Fruit fly (Drosophila melanogaster) whole organism, wandering third instar larva: Measurements from ENCODE around the gene CG14304.

Source experiments
- Abd-B ChIP-seq: fragments of >200 bp; optimal IDR thresholded peaks from 2 replicates; lab custom pipeline; 2017; ENCODE audit warnings: missing biosample characterization, missing genetic modification characterization
- CG32264 ChIP-seq: fragments of 200-800 bp; sonication (Bioruptor generic); optimal IDR thresholded peaks from 2 replicates; lab custom pipeline; 2016; ENCODE audit warnings: missing biosample characterization, missing genetic modification characterization
- CG9705 ChIP-seq: fragments of 200-800 bp; sonication (Bioruptor generic); optimal IDR thresholded peaks from 2 replicates; lab custom pipeline; 2018; ENCODE audit warnings: missing biosample characterization, mild to moderate bottlenecking, missing genetic modification characterization
- CrebA ChIP-seq: fragments of 200-800 bp; sonication (Bioruptor generic); optimal IDR thresholded peaks from 2 replicates; lab custom pipeline; 2016; ENCODE audit warnings: missing biosample characterization, mild to moderate bottlenecking, missing genetic modification characterization, borderline replicate concordance
- Dfd ChIP-seq: fragments of >200 bp; optimal IDR thresholded peaks from 2 replicates; lab custom pipeline; 2017; ENCODE audit warnings: missing biosample characterization, missing genetic modification characterization
- Dif ChIP-seq: fragments of 200-275, 200-300 bp; sonication (Bioruptor generic); optimal IDR thresholded peaks from 2 replicates; lab custom pipeline; 2018; ENCODE audit warnings: missing biosample characterization, missing genetic modification characterization; ENCODE audit not compliant: partially characterized antibody
- GATAd ChIP-seq: sonication (Bioruptor generic); optimal IDR thresholded peaks from 2 replicates; lab custom pipeline; 2016; ENCODE audit warnings: missing biosample characterization, missing genetic modification characterization
- HLH106 ChIP-seq: fragments of 200-800 bp; optimal IDR thresholded peaks from 3 replicates; lab custom pipeline; 2019; ENCODE audit warnings: missing biosample characterization, mild to moderate bottlenecking, missing genetic modification characterization, moderate library complexity
- Hnf4 ChIP-seq: fragments of 200-800 bp; sonication (Bioruptor generic); optimal IDR thresholded peaks from 2 replicates; lab custom pipeline; 2016; ENCODE audit warnings: missing biosample characterization, mild to moderate bottlenecking, missing genetic modification characterization
- Hr78 ChIP-seq: fragments of >200 bp; optimal IDR thresholded peaks from 2 replicates; lab custom pipeline; 2017; ENCODE audit warnings: missing biosample characterization, missing genetic modification characterization
- Hr83 ChIP-seq: fragments of 200-300 bp; sonication (Bioruptor generic); optimal IDR thresholded peaks from 2 replicates; lab custom pipeline; 2016; ENCODE audit warnings: missing biosample characterization, mild to moderate bottlenecking, missing genetic modification characterization, moderate library complexity; ENCODE audit not compliant: poor library complexity, severe bottlenecking
- Jra ChIP-seq: sonication (Bioruptor generic); optimal IDR thresholded peaks from 2 replicates; lab custom pipeline; 2016; ENCODE audit warnings: missing biosample characterization, missing genetic modification characterization
- Mio ChIP-seq: sonication (Bioruptor generic); optimal IDR thresholded peaks from 2 replicates; lab custom pipeline; 2016; ENCODE audit warnings: missing biosample characterization, missing genetic modification characterization
- Myc ChIP-seq: fragments of >200 bp; optimal IDR thresholded peaks from 2 replicates; lab custom pipeline; 2017
- N ChIP-seq: fragments of >200 bp; optimal IDR thresholded peaks from 2 replicates; lab custom pipeline; 2018; ENCODE audit warnings: missing biosample characterization, missing external identifiers, missing genetic modification characterization
- OdsH ChIP-seq: fragments of 200-800 bp; sonication (Bioruptor generic); optimal IDR thresholded peaks from 2 replicates; lab custom pipeline; 2016; ENCODE audit warnings: missing biosample characterization, mild to moderate bottlenecking, missing genetic modification characterization
- Rel ChIP-seq, 2 experiments: fragments of 200-800 bp; sonication (Bioruptor generic) in 1 of 2; optimal IDR thresholded peaks; 2 replicates in 1 of 2; 3 replicates in 1 of 2; lab custom pipeline; 2016 to 2019; ENCODE audit warnings: mild to moderate bottlenecking in 2 of 2, missing biosample characterization in 2 of 2, missing genetic modification characterization in 2 of 2, moderate library complexity in 1 of 2
- Sp1 ChIP-seq: fragments of 200-800 bp; sonication (Bioruptor generic); optimal IDR thresholded peaks from 3 replicates; lab custom pipeline; 2019; ENCODE audit warnings: missing biosample characterization, mild to moderate bottlenecking, missing genetic modification characterization, moderate library complexity
- Vsx2 ChIP-seq: fragments of 200-300, 225-300 bp; sonication (Bioruptor generic); optimal IDR thresholded peaks from 2 replicates; lab custom pipeline; 2018; ENCODE audit warnings: missing biosample characterization, missing genetic modification characterization; ENCODE audit not compliant: partially characterized antibody
- br ChIP-seq: fragments of 200-800 bp; sonication (Bioruptor generic); optimal IDR thresholded peaks from 2 replicates; lab custom pipeline; 2016; ENCODE audit warnings: missing biosample characterization, missing genetic modification characterization
- brk ChIP-seq: fragments of 200-800 bp; sonication (Bioruptor generic); optimal IDR thresholded peaks from 2 replicates; lab custom pipeline; 2016; ENCODE audit warnings: missing biosample characterization, mild to moderate bottlenecking, missing genetic modification characterization
- dl ChIP-seq, 2 experiments: fragments of 175-275, 200-275 bp in 1 of 2; fragments of 200-275 bp in 1 of 2; sonication (Bioruptor generic); optimal IDR thresholded peaks; lab custom pipeline; 2018; ENCODE audit warnings: mild to moderate bottlenecking in 2 of 2, missing biosample characterization in 2 of 2, missing genetic modification characterization in 2 of 2, moderate library complexity in 2 of 2; ENCODE audit not compliant: partially characterized antibody in 2 of 2, insufficient read depth in 1 of 2
- dmrt93B ChIP-seq: fragments of 200-800 bp; sonication (Bioruptor generic); optimal IDR thresholded peaks from 2 replicates; lab custom pipeline; 2018; ENCODE audit warnings: missing biosample characterization, mild to moderate bottlenecking, missing genetic modification characterization
- dsf ChIP-seq: sonication (Bioruptor generic); optimal IDR thresholded peaks from 2 replicates; lab custom pipeline; 2016; ENCODE audit warnings: missing biosample characterization, missing genetic modification characterization, borderline replicate concordance
- ey ChIP-seq: fragments of 200-800 bp; sonication (Bioruptor generic); optimal IDR thresholded peaks from 2 replicates; lab custom pipeline; 2016; ENCODE audit warnings: missing biosample characterization, missing genetic modification characterization
- foxo ChIP-seq, 2 experiments: fragments of 200-800 bp; sonication (Bioruptor generic); optimal IDR thresholded peaks; 2 replicates in 1 of 2; 3 replicates in 1 of 2; lab custom pipeline; 2016 to 2017; ENCODE audit warnings: missing biosample characterization in 2 of 2, missing genetic modification characterization in 2 of 2
- fru ChIP-seq: fragments of 200-800 bp; sonication (Bioruptor generic); optimal IDR thresholded peaks from 3 replicates; lab custom pipeline; 2016; ENCODE audit warnings: missing biosample characterization, mild to moderate bottlenecking, missing genetic modification characterization
- h ChIP-seq: fragments of 200-800 bp; sonication (Bioruptor generic); optimal IDR thresholded peaks from 3 replicates; lab custom pipeline; 2016; ENCODE audit warnings: missing biosample characterization, mild to moderate bottlenecking, missing genetic modification characterization
- jim ChIP-seq: fragments of 175-275, 200-325 bp; sonication (Bioruptor generic); optimal IDR thresholded peaks from 2 replicates; lab custom pipeline; 2016; ENCODE audit warnings: missing biosample characterization, mild to moderate bottlenecking, missing genetic modification characterization
- lola ChIP-seq: fragments of >200 bp; optimal IDR thresholded peaks from 2 replicates; lab custom pipeline; 2017; ENCODE audit warnings: missing biosample characterization, missing genetic modification characterization
- pan ChIP-seq: fragments of >200 bp; optimal IDR thresholded peaks from 2 replicates; lab custom pipeline; 2017
- psq ChIP-seq: fragments of 200-800 bp; sonication (Bioruptor generic); optimal IDR thresholded peaks from 3 replicates; lab custom pipeline; 2017; ENCODE audit warnings: missing biosample characterization, mild to moderate bottlenecking, missing genetic modification characterization, moderate library complexity
- rgr ChIP-seq: fragments of 200-800 bp; sonication (Bioruptor generic); optimal IDR thresholded peaks from 3 replicates; lab custom pipeline; 2016; ENCODE audit warnings: missing biosample characterization, mild to moderate bottlenecking, missing genetic modification characterization
- sage ChIP-seq: fragments of 200-800 bp; sonication (Bioruptor generic); optimal IDR thresholded peaks from 2 replicates; lab custom pipeline; 2016; ENCODE audit warnings: missing biosample characterization, mild to moderate bottlenecking, missing genetic modification characterization
- sv ChIP-seq: fragments of 200-800 bp; sonication (Bioruptor generic); optimal IDR thresholded peaks from 3 replicates; lab custom pipeline; 2016; ENCODE audit warnings: missing biosample characterization, missing genetic modification characterization
- tai ChIP-seq: sonication (Bioruptor generic); optimal IDR thresholded peaks from 2 replicates; lab custom pipeline; 2016; ENCODE audit warnings: missing biosample characterization, missing genetic modification characterization
- usp ChIP-seq: fragments of >200 bp; optimal IDR thresholded peaks from 2 replicates; lab custom pipeline; 2017; ENCODE audit warnings: missing biosample characterization, missing genetic modification characterization
- woc ChIP-seq: sonication (Bioruptor generic); optimal IDR thresholded peaks from 2 replicates; lab custom pipeline; 2016; ENCODE audit warnings: missing biosample characterization, mild to moderate bottlenecking, missing genetic modification characterization

The CG14304 gene

DNA sequence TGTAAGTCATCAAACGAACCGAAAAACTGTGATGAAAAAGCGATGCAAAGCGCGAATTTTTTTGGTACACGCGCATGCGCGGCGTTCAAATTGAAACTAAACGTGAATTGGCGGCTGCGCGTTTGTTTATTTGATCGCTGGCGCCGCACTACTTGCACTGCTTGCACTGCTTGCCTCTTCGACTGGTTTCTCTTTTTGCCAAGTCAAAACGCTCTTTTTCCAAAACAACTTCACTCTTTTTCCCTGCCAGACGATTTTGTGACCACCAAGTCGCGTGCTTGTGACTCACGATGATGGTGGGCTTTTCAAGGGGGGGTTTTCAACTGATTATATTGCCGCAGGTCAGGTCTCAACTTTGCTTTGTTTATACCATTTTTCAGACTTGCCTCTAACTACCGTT lies at the start of gene CG14304:
Gene CG14304, minus strand, starts transcription at position 98 of the 400 bp plus-strand sequence.
- TF ChIP-seq pan (lab: Kevin White, UChicago) (no peak), tai (GFP tag; lab: Kevin White, UChicago) (no peak), Dif (no peak), brk (GFP tag; lab: Kevin White, UChicago) (no peak), Dfd (GFP tag; lab: Kevin White, UChicago) (no peak), fru (GFP tag; lab: Kevin White, UChicago) (no peak), br (GFP tag; lab: Kevin White, UChicago) (no peak), Hnf4 (no peak), ey (no peak), psq (GFP tag; lab: Kevin White, UChicago) (no peak), CrebA (GFP tag; lab: Kevin White, UChicago) (no peak), Sp1 (GFP tag; lab: Kevin White, UChicago) (no peak), Abd-B (GFP tag; lab: Kevin White, UChicago) (no peak), Rel (GFP tag; optimal IDR thresholded peaks at IDR 0.05; lab: Kevin White, UChicago) (no peak), Rel (tag; optimal IDR thresholded peaks at IDR 0.05; lab: Kevin White, UChicago) (no peak), CG9705 (GFP tag; lab: Kevin White, UChicago) (no peak), N (GFP tag; lab: Kevin White, UChicago) (no peak), sv (GFP tag; lab: Kevin White, UChicago) (no peak), Hr78 (GFP tag; lab: Kevin White, UChicago) (no peak), CG32264 (no peak), dmrt93B (GFP tag; lab: Kevin White, UChicago) (no peak)

DNA sequence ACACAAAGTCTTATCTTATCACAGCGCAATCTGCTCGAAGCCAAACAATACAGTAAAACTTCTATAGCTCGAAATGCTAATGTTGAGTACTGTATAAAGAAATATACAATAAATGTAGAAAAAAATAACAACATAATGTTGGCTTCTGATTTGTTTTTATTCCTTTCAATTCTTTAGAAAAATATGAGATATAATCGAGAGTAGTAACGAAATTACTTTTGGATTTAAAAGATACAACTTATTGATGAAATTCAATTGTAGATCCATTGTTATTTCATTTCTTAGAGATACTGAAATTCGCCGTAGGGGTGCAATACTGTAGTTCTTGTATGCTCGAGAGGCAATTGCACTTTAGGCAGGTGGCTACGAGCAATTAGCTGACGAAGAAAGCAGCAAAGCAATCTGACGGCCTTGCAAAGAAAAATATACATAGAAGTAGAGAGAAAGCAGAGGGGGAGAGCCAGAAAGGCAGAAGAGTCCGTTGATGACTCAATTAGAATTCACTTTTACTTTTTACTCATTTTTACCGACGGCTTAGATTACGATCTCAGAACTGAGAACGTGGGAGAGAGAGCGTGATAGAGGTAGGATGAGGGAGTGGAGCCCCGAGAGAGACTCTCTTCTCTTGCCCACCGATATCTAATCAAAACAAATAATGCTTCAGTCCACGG lies 49.4 kb upstream of the CG14304 start:
- TF ChIP-seq foxo (GFP tag; optimal IDR thresholded peaks at IDR 0.05; lab: Kevin White, UChicago) = peak; percentile 51 to 93
- no peak for TF ChIP-seq pan (lab: Kevin White, UChicago)
- peak; percentile 69 for TF ChIP-seq ey
- no peak for TF ChIP-seq Abd-B (GFP tag; lab: Kevin White, UChicago)
- peak; percentile 41 for TF ChIP-seq br (GFP tag; lab: Kevin White, UChicago)
- TF ChIP-seq woc (GFP tag; lab: Kevin White, UChicago) = peak; percentile 71
- no peak for TF ChIP-seq Hr83 (GFP tag; lab: Kevin White, UChicago)
- peak; percentile 63 for TF ChIP-seq h
- TF ChIP-seq Myc (lab: Kevin White, UChicago) = no peak
- TF ChIP-seq HLH106 (tag; lab: Kevin White, UChicago) = peak; percentile 74
- TF ChIP-seq Jra = peak; percentile 22
- TF ChIP-seq jim (GFP tag; lab: Kevin White, UChicago) = no peak
- TF ChIP-seq Hr78 (GFP tag; lab: Kevin White, UChicago) = no peak
- peak; percentile 70 for TF ChIP-seq psq (GFP tag; lab: Kevin White, UChicago)
- TF ChIP-seq N (GFP tag; lab: Kevin White, UChicago) = no peak
- TF ChIP-seq CrebA (GFP tag; lab: Kevin White, UChicago) = no peak
- no peak for TF ChIP-seq Hnf4
- TF ChIP-seq dmrt93B (GFP tag; lab: Kevin White, UChicago) = no peak
- no peak for TF ChIP-seq sage (GFP tag; lab: Kevin White, UChicago)
- TF ChIP-seq sv (GFP tag; lab: Kevin White, UChicago) = no peak
- no peak for TF ChIP-seq tai (GFP tag; lab: Kevin White, UChicago)
- peak; percentile 66 for TF ChIP-seq Vsx2 (GFP tag; lab: Kevin White, UChicago)
- TF ChIP-seq dsf (GFP tag; lab: Kevin White, UChicago) = no peak
- TF ChIP-seq CG32264 = peak; percentile 24
- TF ChIP-seq Rel (GFP tag; optimal IDR thresholded peaks at IDR 0.05; lab: Kevin White, UChicago) = no peak
- TF ChIP-seq Rel (tag; optimal IDR thresholded peaks at IDR 0.05; lab: Kevin White, UChicago) = peak; percentile 27
- no peak for TF ChIP-seq GATAd (GFP tag; lab: Kevin White, UChicago)
- peak; percentile 61 for TF ChIP-seq rgr (GFP tag; lab: Kevin White, UChicago)
- TF ChIP-seq Sp1 (GFP tag; lab: Kevin White, UChicago) = peak; percentile 53
- TF ChIP-seq Mio (GFP tag; lab: Kevin White, UChicago) = no peak
- no peak for TF ChIP-seq CG9705 (GFP tag; lab: Kevin White, UChicago)
- TF ChIP-seq usp (GFP tag; lab: Kevin White, UChicago) = no peak
- TF ChIP-seq dl (GFP tag; optimal IDR thresholded peaks at IDR 0.05; lab: Kevin White, UChicago; ENCODE audit: insufficient read depth in 1 of 2, partially characterized antibody in 2 of 2) = peak in 1 of 2 experiments; percentile 65
- TF ChIP-seq fru (GFP tag; lab: Kevin White, UChicago) = peak; percentile 69
- peak; percentile 54 for TF ChIP-seq OdsH
- TF ChIP-seq Dfd (GFP tag; lab: Kevin White, UChicago) = no peak
- no peak for TF ChIP-seq lola (GFP tag; lab: Kevin White, UChicago)
- TF ChIP-seq brk (GFP tag; lab: Kevin White, UChicago) = no peak
- TF ChIP-seq Dif = peak; percentile 64
